Fruit fly (Drosophila melanogaster): ENCODE results near the gene Mtr4.
A peak's percentile ranks its signal among the peaks of the same experiment; 100 is the strongest.

Mtr4 gene

dm6 chr2L:15770978-15771377 is 18.9 kb downstream of the Mtr4 start, which contains the start of gene Ku80 (continued):
- no peak for TF ChIP-seq Xrp1 (GFP tag; IDR thresholded peaks at IDR 0.05)
- TF ChIP-seq dimm (GFP tag; IDR thresholded peaks at IDR 0.05) = no peak
- TF ChIP-seq CG7556 (GFP tag; optimal IDR thresholded peaks at IDR 0.05) = no peak
- TF ChIP-seq fd96Cb (tag; optimal IDR thresholded peaks at IDR 0.05) = no peak
- peak; percentile 72 for TF ChIP-seq Bgb (GFP tag; IDR thresholded peaks at IDR 0.05; ENCODE audit: partially characterized antibody)
- no peak for TF ChIP-seq Camta (GFP tag; optimal IDR thresholded peaks at IDR 0.05)
- TF ChIP-seq corto (GFP tag; optimal IDR thresholded peaks at IDR 0.05) = no peak
- TF ChIP-seq CG14860 (GFP tag; IDR thresholded peaks at IDR 0.05; ENCODE audit: partially characterized antibody) = peak; percentile 72
- no peak for TF ChIP-seq ci (GFP tag; IDR thresholded peaks at IDR 0.05)
- no peak for TF ChIP-seq CG31441 (GFP tag; IDR thresholded peaks at IDR 0.05)
- no peak for TF ChIP-seq Deaf1 (tag; optimal IDR thresholded peaks at IDR 0.05)
- TF ChIP-seq zfh1 (GFP tag; IDR thresholded peaks at IDR 0.05) = no peak
- TF ChIP-seq sqz (GFP tag; optimal IDR thresholded peaks at IDR 0.05) = no peak
- no peak for TF ChIP-seq danr (GFP tag; IDR thresholded peaks at IDR 0.05)
- TF ChIP-seq CG6272 (GFP tag; IDR thresholded peaks at IDR 0.05) = no peak

dm6 chr2L:15773013-15773412 is 20.9 kb downstream of the Mtr4 start, which contains the start of gene CG31826:
Gene CG31826, minus strand, starts transcription at chr2L:15773113.
- TF ChIP-seq sens (GFP tag) (no peak), ro (GFP tag; IDR thresholded peaks at IDR 0.05) (no peak), caup (GFP tag; optimal IDR thresholded peaks at IDR 0.05; ENCODE audit: severe bottlenecking) (no peak), hb (GFP tag; IDR thresholded peaks at IDR 0.05; ENCODE audit: partially characterized antibody) (no peak), mld (GFP tag; IDR thresholded peaks at IDR 0.05; ENCODE audit: partially characterized antibody) (no peak), Elba2 (GFP tag; optimal IDR thresholded peaks at IDR 0.05) (no peak), fd102C (GFP tag; optimal IDR thresholded peaks at IDR 0.05) (no peak), prd (optimal IDR thresholded peaks at IDR 0.05) (no peak), prd (GFP tag; IDR thresholded peaks at IDR 0.05) (no peak), Rx (GFP tag; IDR thresholded peaks at IDR 0.05) (no peak), CG3407 (GFP tag; optimal IDR thresholded peaks at IDR 0.05) (no peak), CG14014 (GFP tag; IDR thresholded peaks at IDR 0.05) (no peak), CG9817 (tag; optimal IDR thresholded peaks at IDR 0.05) (no peak), Antp (GFP tag; optimal IDR thresholded peaks at IDR 0.05) (no peak), HLHmδ (GFP tag; optimal IDR thresholded peaks at IDR 0.05) (no peak), Dp (GFP tag; optimal IDR thresholded peaks at IDR 0.05) (no peak), tio (GFP tag; optimal IDR thresholded peaks at IDR 0.05) (no peak), CG8281 (tag; optimal IDR thresholded peaks at IDR 0.05) (no peak), CG13287 (GFP tag; IDR thresholded peaks at IDR 0.05; ENCODE audit: partially characterized antibody) (no peak)

DNA sequence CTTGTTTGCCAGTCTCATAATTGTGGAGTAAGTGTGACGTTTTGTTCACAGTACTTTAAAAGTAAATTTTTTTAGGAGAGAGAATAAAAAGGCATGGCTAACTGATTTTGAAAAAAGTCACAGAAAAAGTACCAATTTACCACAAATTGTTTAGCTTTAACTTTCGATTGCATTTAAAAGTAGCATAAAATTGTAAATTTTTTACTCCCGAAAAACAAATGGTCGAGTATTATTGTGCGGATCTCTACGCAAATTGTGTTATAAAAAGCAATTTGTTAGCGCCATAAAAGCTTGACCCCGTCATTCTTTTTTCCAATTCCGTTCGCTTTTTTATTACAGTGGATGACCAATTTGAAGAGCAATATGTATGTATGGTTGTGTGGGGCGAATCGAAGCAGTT is 24.7 kb downstream of the Mtr4 start, which contains the start of gene CG43760:
Gene CG43760, minus strand, starts transcription at position 101 of the 400 bp plus-strand sequence.
- TF ChIP-seq btn (GFP tag; optimal IDR thresholded peaks at IDR 0.05) = no peak
- TF ChIP-seq CG8089 (GFP tag; optimal IDR thresholded peaks at IDR 0.05) = no peak
- no peak for TF ChIP-seq corto (GFP tag; optimal IDR thresholded peaks at IDR 0.05)
- no peak for TF ChIP-seq Dip2 (GFP tag; IDR thresholded peaks at IDR 0.05)
- TF ChIP-seq CG6854 (GFP tag; optimal IDR thresholded peaks at IDR 0.05) = no peak
- no peak for TF ChIP-seq pzg (GFP tag; optimal IDR thresholded peaks at IDR 0.05)
- no peak for TF ChIP-seq dan (GFP tag; IDR thresholded peaks at IDR 0.05)
- no peak for TF ChIP-seq CG4707 (GFP tag; optimal IDR thresholded peaks at IDR 0.05)
- TF ChIP-seq CG12155 (GFP tag; optimal IDR thresholded peaks at IDR 0.05) = no peak
- TF ChIP-seq fd3F (GFP tag; optimal IDR thresholded peaks at IDR 0.05) = no peak
- no peak for TF ChIP-seq CG6175 (GFP tag; IDR thresholded peaks at IDR 0.05)
- no peak for TF ChIP-seq HLH4C (GFP tag; IDR thresholded peaks at IDR 0.05; ENCODE audit: partially characterized antibody)
